Worm (Caenorhabditis elegans): ENCODE data around the gene nlp-23.

- TF ChIP-seq mab-5 (tag; optimal IDR thresholded peaks at IDR 0.05) (no peak), nhr-12 (tag; optimal IDR thresholded peaks at IDR 0.05) (no peak), nhr-237 (tag; optimal IDR thresholded peaks at IDR 0.05) (no peak), unc-62 (GFP tag; optimal IDR thresholded peaks at IDR 0.05) (no peak), ztf-4 (tag; optimal IDR thresholded peaks at IDR 0.05) (no peak), fos-1 (tag; optimal IDR thresholded peaks at IDR 0.05) (no peak), snpc-4 (tag; optimal IDR thresholded peaks at IDR 0.05) (no peak)
Observed at ce11 chrX:2335384-2335783, 7.4 kb downstream of the nlp-23 start, which contains the start of gene T01B6.1.

Measured in whole organism, L2 larva.